Fruit fly (Drosophila melanogaster) S2 (cell line): ENCODE data around the gene B-H1.

ENCODE experiments used
- CG8478 ChIP-seq: fragments of >200 bp; optimal IDR thresholded peaks from 2 replicates; lab custom pipeline; 2018
- CTCF ChIP-seq, 2 experiments: fragments of >200 bp; optimal IDR thresholded peaks; 2 replicates each; lab custom pipeline; 2018

The B-H1 gene

dm6 chrX:17397103-17397711, at the start of gene B-H1:
B-H1 (plus strand) TSS chrX:17397478.
- TF ChIP-seq CTCF (optimal IDR thresholded peaks at IDR 0.05; lab: Kevin White, UChicago) (peak; percentile 4 to 38), CG8478 (no peak)

dm6 chrX:17351554-17351953, 45.7 kb upstream of the B-H1 start:
- TF ChIP-seq CTCF (optimal IDR thresholded peaks at IDR 0.05; lab: Kevin White, UChicago) (no peak), CG8478 (no peak)

- TF ChIP-seq CTCF (optimal IDR thresholded peaks at IDR 0.05; lab: Kevin White, UChicago): no peak
- no peak for TF ChIP-seq CG8478
These were observed 44.3 kb upstream of the B-H1 start for dm6 chrX:17352937-17353336.

- TF ChIP-seq CTCF (optimal IDR thresholded peaks at IDR 0.05; lab: Kevin White, UChicago) (no peak), CG8478 (no peak)
These were observed 41.5 kb upstream of the B-H1 start for dm6 chrX:17355732-17356131.

dm6 chrX:17357443-17357842, 39.8 kb upstream of the B-H1 start:
- TF ChIP-seq CG8478 (no peak), CTCF (optimal IDR thresholded peaks at IDR 0.05; lab: Kevin White, UChicago) (no peak)

- no peak for TF ChIP-seq CG8478
- no peak for TF ChIP-seq CTCF (optimal IDR thresholded peaks at IDR 0.05; lab: Kevin White, UChicago)
These were observed 36.2 kb upstream of the B-H1 start for dm6 chrX:17361111-17361510.

- TF ChIP-seq CTCF (optimal IDR thresholded peaks at IDR 0.05; lab: Kevin White, UChicago): no peak
- TF ChIP-seq CG8478: no peak
These were observed 28.7 kb upstream of the B-H1 start for dm6 chrX:17368569-17368968.

dm6 chrX:17379430-17379829, 17.8 kb upstream of the B-H1 start:
- TF ChIP-seq CG8478 (no peak), CTCF (optimal IDR thresholded peaks at IDR 0.05; lab: Kevin White, UChicago) (no peak)

dm6 chrX:17382995-17383394, 14.3 kb upstream of the B-H1 start:
- TF ChIP-seq CTCF (optimal IDR thresholded peaks at IDR 0.05; lab: Kevin White, UChicago) (no peak), CG8478 (no peak)

- no peak for TF ChIP-seq CG8478
- TF ChIP-seq CTCF (optimal IDR thresholded peaks at IDR 0.05; lab: Kevin White, UChicago): no peak
These were observed 937 bp downstream of the B-H1 start for dm6 chrX:17398215-17398614.

dm6 chrX:17404883-17405282, 7.6 kb downstream of the B-H1 start:
- no peak for TF ChIP-seq CG8478
- TF ChIP-seq CTCF (optimal IDR thresholded peaks at IDR 0.05; lab: Kevin White, UChicago): no peak

dm6 chrX:17407737-17408136, 10.5 kb downstream of the B-H1 start:
- no peak for TF ChIP-seq CTCF (optimal IDR thresholded peaks at IDR 0.05; lab: Kevin White, UChicago)
- TF ChIP-seq CG8478: no peak

- peak in 1 of 2 experiments; percentile 36 for TF ChIP-seq CTCF (optimal IDR thresholded peaks at IDR 0.05; lab: Kevin White, UChicago)
- TF ChIP-seq CG8478: no peak
These were observed 24.7 kb downstream of the B-H1 start, which contains the start of gene CG8611 for dm6 chrX:17421987-17422386. CG8611 (minus strand) TSS chrX:17422145.

- TF ChIP-seq CG8478 (no peak), CTCF (optimal IDR thresholded peaks at IDR 0.05; lab: Kevin White, UChicago) (no peak)
These were observed 26.1 kb downstream of the B-H1 start, which contains the start of gene ENGase for dm6 chrX:17423310-17423945. ENGase (plus strand) TSS chrX:17423591.

dm6 chrX:17424383-17424782, 27.1 kb downstream of the B-H1 start:
- TF ChIP-seq CG8478 (no peak), CTCF (optimal IDR thresholded peaks at IDR 0.05; lab: Kevin White, UChicago) (no peak)

dm6 chrX:17443880-17444279, 46.6 kb downstream of the B-H1 start, which contains the start of the genes CG12994 and CG46464:
CG12994 (minus strand) TSS chrX:17443994.
CG46464 (minus strand) TSS chrX:17443994.
- no peak for TF ChIP-seq CTCF (optimal IDR thresholded peaks at IDR 0.05; lab: Kevin White, UChicago)
- no peak for TF ChIP-seq CG8478

dm6 chrX:17448674-17449073, 51.4 kb downstream of the B-H1 start, which contains the start of gene p-cup:
p-cup (minus strand) TSS chrX:17448774.
- TF ChIP-seq CTCF (optimal IDR thresholded peaks at IDR 0.05; lab: Kevin White, UChicago) (no peak), CG8478 (no peak)
